Worm (Caenorhabditis elegans): ENCODE results near the gene ZC504.1.

The ZC504.1 gene

ce11 chrX:10412425-10412824 lies 5.5 kb downstream of the ZC504.1 start, which contains the start of gene acr-8:
Gene acr-8 (plus strand): TSS chrX:10412725.
- TF ChIP-seq snpc-4 (GFP tag; optimal IDR thresholded peaks at IDR 0.05) (no peak), snpc-4 (tag; optimal IDR thresholded peaks at IDR 0.05) (no peak), F57C9.4 (tag; optimal IDR thresholded peaks at IDR 0.05) (no peak), zfh-2 (GFP tag; conservative IDR thresholded peaks at IDR 0.05) (no peak), F37B4.10 (GFP tag; IDR thresholded peaks at IDR 0.05) (no peak), madf-6 (GFP tag; IDR thresholded peaks at IDR 0.05) (no peak), madf-8 (GFP tag; conservative IDR thresholded peaks at IDR 0.05) (no peak), ekl-4 (GFP tag; IDR thresholded peaks at IDR 0.05) (no peak), ztf-3 (GFP tag; optimal IDR thresholded peaks at IDR 0.05) (no peak), lsy-27 (tag; optimal IDR thresholded peaks at IDR 0.05; ENCODE audit: borderline replicate concordance, insufficient read depth) (no peak), nhr-80 (tag; optimal IDR thresholded peaks at IDR 0.05) (no peak), Y79H2A.3 (GFP tag; conservative IDR thresholded peaks at IDR 0.05) (no peak), lsl-1 (GFP tag; optimal IDR thresholded peaks at IDR 0.05) (no peak), C06A6.2 (GFP tag; conservative IDR thresholded peaks at IDR 0.05) (no peak), hlh-12 (tag; optimal IDR thresholded peaks at IDR 0.05) (no peak)

- no peak for TF ChIP-seq nhr-120 (GFP tag; IDR thresholded peaks at IDR 0.05)
- TF ChIP-seq pbrm-1 (GFP tag; IDR thresholded peaks at IDR 0.05), result 0 out of 2 replicates have a peak, but pooled peaks have one; percentile 11
- TF ChIP-seq nhr-80 (tag; optimal IDR thresholded peaks at IDR 0.05), result peak; percentile 42
- TF ChIP-seq hrde-1 (tag; optimal IDR thresholded peaks at IDR 0.05; ENCODE audit: borderline replicate concordance), result no peak
- TF ChIP-seq snpc-4 (GFP tag; optimal IDR thresholded peaks at IDR 0.05), result no peak
- TF ChIP-seq snpc-4 (tag; optimal IDR thresholded peaks at IDR 0.05), result peak in 1 of 4 experiments; percentile 38
- TF ChIP-seq zfh-2 (GFP tag; conservative IDR thresholded peaks at IDR 0.05), result no peak
- peak; percentile 38; the same call in 1 of the 2 replicates for TF ChIP-seq hmg-1.2 (GFP tag; IDR thresholded peaks at IDR 0.05)
- TF ChIP-seq egl-44 (GFP tag; IDR thresholded peaks at IDR 0.05), result no peak
- no peak for TF ChIP-seq sdz-38 (tag; optimal IDR thresholded peaks at IDR 0.05)
- TF ChIP-seq Y53F4B.3 (GFP tag; IDR thresholded peaks at IDR 0.05), result no peak
- peak; percentile 50; the same call in 1 of the 2 replicates for TF ChIP-seq dox-1 (GFP tag; IDR thresholded peaks at IDR 0.05)
- peak; percentile 94 for TF ChIP-seq aptf-2 (GFP tag; conservative IDR thresholded peaks at IDR 0.05)
- peak; percentile 71 for TF ChIP-seq attf-5 (GFP tag; optimal IDR thresholded peaks at IDR 0.05)
- no peak for TF ChIP-seq dpl-1 (GFP tag; optimal IDR thresholded peaks at IDR 0.05)
- 0 out of 2 replicates have a peak, but pooled peaks have one; percentile 14 for TF ChIP-seq mcd-1 (GFP tag; IDR thresholded peaks at IDR 0.05)
- peak; percentile 27 for TF ChIP-seq ZK185.1 (tag; optimal IDR thresholded peaks at IDR 0.05; ENCODE audit: poor library complexity, severe bottlenecking)
- TF ChIP-seq lin-35 (GFP tag; optimal IDR thresholded peaks at IDR 0.05), result peak in 1 of 3 experiments; percentile 43
- TF ChIP-seq efl-1 (GFP tag; optimal IDR thresholded peaks at IDR 0.05), result peak; percentile 39
- 0 out of 2 replicates have a peak, but pooled peaks have one; percentile 8 for TF ChIP-seq rcor-1 (GFP tag; IDR thresholded peaks at IDR 0.05)
- no peak for TF ChIP-seq egrh-3 (GFP tag; IDR thresholded peaks at IDR 0.05)
- no peak for TF ChIP-seq mes-4 (tag; optimal IDR thresholded peaks at IDR 0.05)
- no peak for TF ChIP-seq T07F8.4 (tag; optimal IDR thresholded peaks at IDR 0.05)
- no peak for TF ChIP-seq somi-1 (GFP tag; optimal IDR thresholded peaks at IDR 0.05)
- TF ChIP-seq cebp-1 (GFP tag; IDR thresholded peaks at IDR 0.05), result peak; percentile 95
- peak; percentile 97 for TF ChIP-seq cebp-1 (tag; optimal IDR thresholded peaks at IDR 0.05)
- TF ChIP-seq ceh-27 (GFP tag; optimal IDR thresholded peaks at IDR 0.05), result peak; percentile 5
Measured at ce11 chrX:10419743-10420142, 12.8 kb downstream of the ZC504.1 start, which contains the start of gene cdk-11.2. Gene cdk-11.2 (minus strand): TSS chrX:10419765.

All from whole organism, young adult.